Worm (Caenorhabditis elegans) whole organism, dauer: ENCODE data around the gene K12H6.5.

Source experiments
- unc-62 ChIP-seq: sonication (generic microtip); optimal IDR thresholded peaks from 2 replicates; lab custom pipeline; 2017; ENCODE audit warnings: missing biosample characterization, missing genetic modification reagents, missing genetic modification characterization

K12H6.5 gene

DNA sequence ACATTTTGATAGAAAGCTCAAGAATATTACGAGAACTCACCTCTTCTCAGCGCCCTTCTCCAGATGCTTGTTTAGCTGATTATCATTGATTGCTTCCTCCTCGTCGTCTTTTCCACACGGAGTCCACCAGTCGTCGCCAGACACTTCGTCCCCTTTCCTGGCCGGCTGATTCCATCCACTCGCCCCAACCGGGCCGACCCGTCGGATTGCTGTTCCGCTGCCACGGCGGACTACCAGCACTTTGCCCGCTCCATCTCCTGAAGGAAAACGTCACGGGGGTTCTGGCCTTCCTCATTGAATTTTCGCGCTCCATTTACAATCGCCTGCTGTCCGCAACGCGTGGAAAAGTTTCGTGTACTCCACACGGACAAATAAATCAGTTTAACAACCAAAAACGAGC lies 42.6 kb downstream of the K12H6.5 start:
- no peak for TF ChIP-seq unc-62 (GFP tag; lab: Kevin White, UChicago)

DNA sequence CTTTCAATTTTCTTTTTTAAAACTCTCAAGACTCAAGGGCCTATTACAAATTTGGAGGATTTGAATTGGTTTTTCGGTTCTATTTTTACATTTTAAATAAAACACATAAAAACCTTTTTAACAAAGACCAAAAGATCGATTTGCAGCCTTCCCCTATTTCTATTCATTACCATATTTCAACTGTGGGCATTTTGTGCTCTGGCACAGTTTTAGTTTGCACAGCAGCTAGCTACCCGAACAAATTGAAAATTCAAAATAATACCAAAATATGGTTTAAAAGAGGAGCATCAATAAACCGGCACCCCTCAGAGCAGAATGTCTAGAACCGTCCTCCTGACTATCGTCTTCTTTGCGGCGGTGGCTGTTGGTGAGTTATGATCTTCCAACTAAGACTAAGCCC lies 44.6 kb downstream of the K12H6.5 start, which contains the start of gene F08D12.2:
F08D12.2 (plus strand) TSS at position 301 of the 400 bp plus-strand sequence.
- no peak for TF ChIP-seq unc-62 (GFP tag; lab: Kevin White, UChicago)

DNA sequence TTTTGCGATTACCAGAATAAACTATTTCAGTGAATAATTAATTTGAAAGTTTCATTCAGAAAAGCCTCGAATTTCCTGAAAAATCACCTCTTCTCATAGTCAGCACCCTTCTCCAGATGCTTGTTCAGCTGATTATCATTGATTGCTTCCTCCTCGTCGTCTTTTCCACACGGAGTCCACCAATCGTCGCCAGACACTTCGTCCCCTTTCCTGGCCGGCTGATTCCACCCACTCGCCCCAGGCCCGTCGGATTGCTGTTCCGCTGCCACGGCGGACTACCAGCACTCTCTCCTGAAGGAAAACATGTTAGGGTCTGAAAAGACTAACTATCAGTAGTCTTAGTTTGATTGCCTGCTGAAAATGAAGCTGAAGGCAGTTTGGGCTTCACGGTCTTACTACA lies 45.2 kb downstream of the K12H6.5 start:
- no peak for TF ChIP-seq unc-62 (GFP tag; lab: Kevin White, UChicago)

ce11 chrII:2779253-2779652 lies 46.7 kb downstream of the K12H6.5 start, which contains the start of gene F08D12.3:
Gene F08D12.3 (plus strand): TSS chrII:2779553.
- no peak for TF ChIP-seq unc-62 (GFP tag; lab: Kevin White, UChicago)

- no peak for TF ChIP-seq unc-62 (GFP tag; lab: Kevin White, UChicago)
Observed at ce11 chrII:2777846-2778245, 48.1 kb downstream of the K12H6.5 start, which contains the start of gene F08D12.4. Gene F08D12.4 (plus strand): TSS chrII:2778146.
